Fruit fly (Drosophila melanogaster) whole organism, pupa: ENCODE results near the gene cad.

Source experiments
- CG10348 ChIP-seq: fragments of 200-800 bp; sonication (Bioruptor generic); IDR thresholded peaks from 2 replicates; pipeline ENCODE4 v1.3.6; 2022; ENCODE audit warnings: missing biosample characterization, missing genetic modification characterization
- CG12605 ChIP-seq: fragments of 200-800 bp; sonication (Bioruptor generic); IDR thresholded peaks from 2 replicates; pipeline ENCODE4 v1.3.6; 2022; ENCODE audit warnings: missing biosample characterization, missing genetic modification characterization
- CG13204 ChIP-seq: fragments of 200-800 bp; sonication (Bioruptor generic); optimal IDR thresholded peaks from 2 replicates; lab custom pipeline; 2018; ENCODE audit warnings: missing biosample characterization, mild to moderate bottlenecking, missing genetic modification characterization, moderate library complexity
- CG14655 ChIP-seq: fragments of 200-800 bp; sonication (Bioruptor generic); optimal IDR thresholded peaks from 3 replicates; lab custom pipeline; 2017; ENCODE audit warnings: mild to moderate bottlenecking, missing biosample characterization, missing genetic modification reagents, missing genetic modification characterization
- CG15710 ChIP-seq: fragments of 200-800 bp; sonication (Bioruptor generic); optimal IDR thresholded peaks from 2 replicates; lab custom pipeline; 2018; ENCODE audit warnings: missing biosample characterization, mild to moderate bottlenecking, missing genetic modification characterization, moderate library complexity
- CG17806 ChIP-seq: fragments of 200-800 bp; sonication (Bioruptor generic); optimal IDR thresholded peaks from 2 replicates; lab custom pipeline; 2018; ENCODE audit warnings: missing biosample characterization, mild to moderate bottlenecking, missing genetic modification characterization, moderate library complexity
- CG32121 ChIP-seq: fragments of 200-800 bp; sonication (Bioruptor generic); IDR thresholded peaks from 2 replicates; pipeline ENCODE4 v1.3.6; 2022; ENCODE audit warnings: missing biosample characterization, missing genetic modification characterization
- CG34367 ChIP-seq: fragments of 200-800 bp; sonication (Bioruptor generic); optimal IDR thresholded peaks from 2 replicates; lab custom pipeline; 2018; ENCODE audit warnings: missing biosample characterization, mild to moderate bottlenecking, missing genetic modification characterization
- CG4496 ChIP-seq: fragments of 200-800 bp; sonication (Bioruptor generic); IDR thresholded peaks from 3 replicates; pipeline ENCODE4 v1.3.6; 2022; ENCODE audit warnings: missing biosample characterization, missing genetic modification characterization
- CG8159 ChIP-seq: fragments of 200-800 bp; sonication (Bioruptor generic); optimal IDR thresholded peaks from 3 replicates; lab custom pipeline; 2018; ENCODE audit warnings: missing biosample characterization, mild to moderate bottlenecking, missing genetic modification characterization, moderate library complexity
- CG8301 ChIP-seq: fragments of 200-800 bp; sonication (Bioruptor generic); optimal IDR thresholded peaks from 2 replicates; lab custom pipeline; 2018; ENCODE audit warnings: missing biosample characterization, mild to moderate bottlenecking, missing genetic modification characterization
- CG9948 ChIP-seq: fragments of 200-800 bp; sonication (Bioruptor generic); optimal IDR thresholded peaks from 2 replicates; lab custom pipeline; 2018; ENCODE audit warnings: missing biosample characterization, mild to moderate bottlenecking, missing genetic modification characterization, moderate library complexity
- D1 ChIP-seq: fragments of 200-800 bp; sonication (Bioruptor generic); optimal IDR thresholded peaks from 2 replicates; lab custom pipeline; 2018; ENCODE audit warnings: missing biosample characterization, mild to moderate bottlenecking, missing genetic modification characterization, moderate library complexity
- EcR ChIP-seq: fragments of 200-800 bp; sonication (Bioruptor generic); optimal IDR thresholded peaks from 3 replicates; lab custom pipeline; 2019; ENCODE audit warnings: missing biosample characterization, missing genetic modification characterization, mild to moderate bottlenecking, moderate library complexity, missing genetic modification reagents
- Ets98B ChIP-seq: fragments of 200-800 bp; sonication (Bioruptor generic); IDR thresholded peaks from 2 replicates; pipeline ENCODE4 v1.3.6; 2022; ENCODE audit warnings: missing biosample characterization, missing genetic modification characterization
- Pif1A ChIP-seq: fragments of 200-800 bp; sonication (Bioruptor generic); optimal IDR thresholded peaks from 3 replicates; lab custom pipeline; 2016; ENCODE audit warnings: missing biosample characterization, missing genetic modification characterization
- Pif1B ChIP-seq: fragments of 200-800 bp; sonication (Bioruptor generic); optimal IDR thresholded peaks from 3 replicates; lab custom pipeline; 2016; ENCODE audit warnings: missing biosample characterization, missing genetic modification characterization
- Snoo ChIP-seq: fragments of 200-800 bp; sonication (Bioruptor generic); optimal IDR thresholded peaks from 3 replicates; lab custom pipeline; 2017; ENCODE audit warnings: missing biosample characterization, mild to moderate bottlenecking, missing genetic modification characterization, inconsistent platforms
- fd96Ca ChIP-seq: fragments of 200-800 bp; sonication (Bioruptor generic); IDR thresholded peaks from 3 replicates; pipeline ENCODE4 v1.3.6; 2022; ENCODE audit warnings: missing biosample characterization, missing genetic modification characterization
- gl ChIP-seq: fragments of 200-800 bp; sonication (Bioruptor generic); optimal IDR thresholded peaks from 2 replicates; lab custom pipeline; 2018; ENCODE audit warnings: missing biosample characterization, mild to moderate bottlenecking, missing genetic modification characterization
- rn ChIP-seq: fragments of 200-800 bp; sonication (Bioruptor generic); IDR thresholded peaks from 2 replicates; pipeline ENCODE4 v1.3.6; 2022; ENCODE audit warnings: missing biosample characterization, missing genetic modification characterization

The cad gene

dm6 chr2L:20734066-20734686, 36.4 kb upstream of the cad start, which contains the start of gene TM9SF2:
Gene TM9SF2, minus strand, starts transcription at chr2L:20734309.
- no peak for TF ChIP-seq Ets98B (GFP tag; lab: Robert Waterston, UW)
- no peak for TF ChIP-seq Pif1A (GFP tag; lab: Kevin White, UChicago)
- TF ChIP-seq CG34367 (tag; lab: Kevin White, UChicago), result no peak
- TF ChIP-seq CG12605 (GFP tag; lab: Robert Waterston, UW), result no peak
- TF ChIP-seq gl, result no peak
- no peak for TF ChIP-seq CG14655 (GFP tag; lab: Kevin White, UChicago)
- no peak; the same call in 2 of the 3 replicates for TF ChIP-seq fd96Ca (GFP tag; lab: Robert Waterston, UW)
- no peak for TF ChIP-seq CG8159 (tag; lab: Kevin White, UChicago)
- TF ChIP-seq CG15710 (tag; lab: Kevin White, UChicago), result no peak
- no peak for TF ChIP-seq CG13204 (GFP tag; lab: Kevin White, UChicago)
- no peak for TF ChIP-seq rn
- TF ChIP-seq Snoo (tag; lab: Kevin White, UChicago), result no peak

dm6 chr2L:20734687-20735088, 35.8 kb upstream of the cad start:
- no peak for TF ChIP-seq CG13204 (GFP tag; lab: Kevin White, UChicago)
- no peak for TF ChIP-seq CG4496 (GFP tag; lab: Robert Waterston, UW)
- TF ChIP-seq CG34367 (tag; lab: Kevin White, UChicago), result no peak
- no peak for TF ChIP-seq rn
- no peak for TF ChIP-seq gl
- TF ChIP-seq CG17806 (tag; lab: Kevin White, UChicago), result no peak
- no peak for TF ChIP-seq fd96Ca (GFP tag; lab: Robert Waterston, UW)
- TF ChIP-seq CG14655 (GFP tag; lab: Kevin White, UChicago), result no peak
- TF ChIP-seq Pif1A (GFP tag; lab: Kevin White, UChicago), result no peak
- no peak for TF ChIP-seq CG9948 (tag; lab: Kevin White, UChicago)
- no peak for TF ChIP-seq EcR (GFP tag; lab: Kevin White, UChicago)
- no peak for TF ChIP-seq CG12605 (GFP tag; lab: Robert Waterston, UW)
- TF ChIP-seq CG15710 (tag; lab: Kevin White, UChicago), result no peak
- no peak for TF ChIP-seq Pif1B (GFP tag; lab: Kevin White, UChicago)
- TF ChIP-seq Ets98B (GFP tag; lab: Robert Waterston, UW), result no peak
- TF ChIP-seq CG8159 (tag; lab: Kevin White, UChicago), result no peak
- no peak for TF ChIP-seq Snoo (tag; lab: Kevin White, UChicago)
- TF ChIP-seq CG32121 (GFP tag; lab: Robert Waterston, UW), result no peak
- no peak for TF ChIP-seq CG8301 (tag; lab: Kevin White, UChicago)
- TF ChIP-seq CG10348, result no peak

- no peak for TF ChIP-seq D1 (tag; lab: Kevin White, UChicago)
- no peak for TF ChIP-seq CG32121 (GFP tag; lab: Robert Waterston, UW)
- TF ChIP-seq CG34367 (tag; lab: Kevin White, UChicago), result no peak
- no peak for TF ChIP-seq CG13204 (GFP tag; lab: Kevin White, UChicago)
- no peak for TF ChIP-seq CG8301 (tag; lab: Kevin White, UChicago)
- TF ChIP-seq fd96Ca (GFP tag; lab: Robert Waterston, UW), result no peak
- 0 out of 2 replicates have a peak, but pooled peaks have one; percentile 16 for TF ChIP-seq CG12605 (GFP tag; lab: Robert Waterston, UW)
- TF ChIP-seq Ets98B (GFP tag; lab: Robert Waterston, UW), result 0 out of 2 replicates have a peak, but pooled peaks have one; percentile 17
- TF ChIP-seq CG17806 (tag; lab: Kevin White, UChicago), result no peak
- no peak for TF ChIP-seq EcR (GFP tag; lab: Kevin White, UChicago)
- TF ChIP-seq gl, result no peak
- TF ChIP-seq CG8159 (tag; lab: Kevin White, UChicago), result no peak
These were observed 35.2 kb upstream of the cad start for dm6 chr2L:20735121-20735855.

- TF ChIP-seq CG32121 (GFP tag; lab: Robert Waterston, UW) (peak; percentile 71), CG13204 (GFP tag; lab: Kevin White, UChicago) (no peak), CG17806 (tag; lab: Kevin White, UChicago) (peak; percentile 45), CG10348 (no peak), EcR (GFP tag; lab: Kevin White, UChicago) (no peak), CG8159 (tag; lab: Kevin White, UChicago) (peak; percentile 55), CG15710 (tag; lab: Kevin White, UChicago) (peak; percentile 61), CG14655 (GFP tag; lab: Kevin White, UChicago) (no peak), rn (no peak; the same call in 1 of the 2 replicates), CG8301 (tag; lab: Kevin White, UChicago) (peak; percentile 60), D1 (tag; lab: Kevin White, UChicago) (no peak), fd96Ca (GFP tag; lab: Robert Waterston, UW) (peak; percentile 80), CG4496 (GFP tag; lab: Robert Waterston, UW) (peak; percentile 76), Pif1A (GFP tag; lab: Kevin White, UChicago) (no peak), Ets98B (GFP tag; lab: Robert Waterston, UW) (peak; percentile 65), CG12605 (GFP tag; lab: Robert Waterston, UW) (peak; percentile 52; the same call in 1 of the 2 replicates), CG34367 (tag; lab: Kevin White, UChicago) (peak; percentile 37), Snoo (tag; lab: Kevin White, UChicago) (peak; percentile 71), Pif1B (GFP tag; lab: Kevin White, UChicago) (no peak), gl (peak; percentile 52), CG9948 (tag; lab: Kevin White, UChicago) (peak; percentile 44)
These were observed 18.4 kb upstream of the cad start, which contains the start of the genes Amacr and Ns4 for dm6 chr2L:20752160-20752559. Gene Amacr, minus strand, starts transcription at chr2L:20752341. Gene Ns4, plus strand, starts transcription at chr2L:20752476.
